Fruit fly (Drosophila melanogaster): ENCODE measurements around the gene Dhpr.

Gene Dhpr

dm6 chr3L:9127690-9128458 lies 6.5 kb upstream of the Dhpr start (continued):
- TF ChIP-seq fd85E (GFP tag; optimal IDR thresholded peaks at IDR 0.05) (no peak), Hr39 (GFP tag; optimal IDR thresholded peaks at IDR 0.05) (peak; percentile 3), Sox102F (GFP tag; optimal IDR thresholded peaks at IDR 0.05) (peak; percentile 1), lz (GFP tag; optimal IDR thresholded peaks at IDR 0.05) (no peak), CG7368 (GFP tag; optimal IDR thresholded peaks at IDR 0.05) (no peak), CG32006 (GFP tag; optimal IDR thresholded peaks at IDR 0.05) (peak; percentile 75), OdsH (GFP tag; optimal IDR thresholded peaks at IDR 0.05) (peak; percentile 34), dac (GFP tag; optimal IDR thresholded peaks at IDR 0.05) (peak; percentile 14), fkh (GFP tag; optimal IDR thresholded peaks at IDR 0.05) (no peak), CG10669 (GFP tag; optimal IDR thresholded peaks at IDR 0.05) (peak; percentile 21), spab (GFP tag; optimal IDR thresholded peaks at IDR 0.05) (peak; percentile 26), CG11294 (GFP tag; IDR thresholded peaks at IDR 0.05) (no peak), CG8632 (GFP tag; optimal IDR thresholded peaks at IDR 0.05) (no peak), CG34406 (GFP tag; optimal IDR thresholded peaks at IDR 0.05) (no peak), CG8119 (GFP tag; IDR thresholded peaks at IDR 0.05) (peak; percentile 44; the same call in 1 of the 3 replicates), CG31627 (GFP tag; optimal IDR thresholded peaks at IDR 0.05) (no peak), vri (GFP tag; optimal IDR thresholded peaks at IDR 0.05) (no peak), topi (GFP tag; optimal IDR thresholded peaks at IDR 0.05) (no peak), CG6163 (GFP tag; IDR thresholded peaks at IDR 0.05) (no peak), Smox (GFP tag; optimal IDR thresholded peaks at IDR 0.05) (no peak), Sox15 (GFP tag; optimal IDR thresholded peaks at IDR 0.05) (no peak), CG4318 (GFP tag; optimal IDR thresholded peaks at IDR 0.05) (peak; percentile 44), CG15336 (GFP tag; IDR thresholded peaks at IDR 0.05) (peak; percentile 36; the same call in 1 of the 2 replicates)

- peak; percentile 9 for TF ChIP-seq acj6 (GFP tag; optimal IDR thresholded peaks at IDR 0.05)
- TF ChIP-seq CG3919 (GFP tag; optimal IDR thresholded peaks at IDR 0.05), result peak; percentile 12
- peak; percentile 58 for TF ChIP-seq OdsH (GFP tag; optimal IDR thresholded peaks at IDR 0.05)
- TF ChIP-seq CG8319 (GFP tag; optimal IDR thresholded peaks at IDR 0.05), result no peak
- peak; percentile 63 for TF ChIP-seq CG4318 (GFP tag; optimal IDR thresholded peaks at IDR 0.05)
- peak; percentile 56; the same call in 2 of the 3 replicates for TF ChIP-seq CG8119 (GFP tag; IDR thresholded peaks at IDR 0.05)
- TF ChIP-seq ss (GFP tag; optimal IDR thresholded peaks at IDR 0.05), result no peak
- peak; percentile 85 for TF ChIP-seq CG32006 (GFP tag; optimal IDR thresholded peaks at IDR 0.05)
- TF ChIP-seq CG10631 (GFP tag; optimal IDR thresholded peaks at IDR 0.05), result peak; percentile 32
- peak in 1 of 2 experiments; percentile 66 for TF ChIP-seq salr (GFP tag; optimal IDR thresholded peaks at IDR 0.05)
- peak; percentile 46; the same call in 1 of the 2 replicates for TF ChIP-seq CG15336 (GFP tag; IDR thresholded peaks at IDR 0.05)
- peak; percentile 49 for TF ChIP-seq Hr4 (GFP tag; optimal IDR thresholded peaks at IDR 0.05)
- TF ChIP-seq Eip75B (GFP tag; optimal IDR thresholded peaks at IDR 0.05), result no peak
- no peak for TF ChIP-seq dac (GFP tag; optimal IDR thresholded peaks at IDR 0.05)
- TF ChIP-seq CG10669 (GFP tag; optimal IDR thresholded peaks at IDR 0.05), result no peak
- TF ChIP-seq CG6276 (GFP tag; optimal IDR thresholded peaks at IDR 0.05), result peak; percentile 71
- TF ChIP-seq CG8632 (GFP tag; optimal IDR thresholded peaks at IDR 0.05), result no peak
- no peak for TF ChIP-seq CG6792 (GFP tag; optimal IDR thresholded peaks at IDR 0.05)
- no peak for TF ChIP-seq CG11762 (GFP tag; optimal IDR thresholded peaks at IDR 0.05; ENCODE audit: insufficient read depth)
- peak; percentile 52 for TF ChIP-seq net (GFP tag; optimal IDR thresholded peaks at IDR 0.05)
- TF ChIP-seq Eip93F (GFP tag; optimal IDR thresholded peaks at IDR 0.05), result no peak
- peak; percentile 15 for TF ChIP-seq CG34406 (GFP tag; optimal IDR thresholded peaks at IDR 0.05)
- TF ChIP-seq achi (GFP tag; optimal IDR thresholded peaks at IDR 0.05), result peak; percentile 44
- no peak for TF ChIP-seq cyc (GFP tag; optimal IDR thresholded peaks at IDR 0.05)
- TF ChIP-seq CG9139 (GFP tag; optimal IDR thresholded peaks at IDR 0.05), result no peak
- peak; percentile 22 for TF ChIP-seq Ets96B (tag; optimal IDR thresholded peaks at IDR 0.05)
- peak; percentile 5 for TF ChIP-seq dsx (GFP tag; optimal IDR thresholded peaks at IDR 0.05; ENCODE audit: poor library complexity, severe bottlenecking)
- peak; percentile 38 for TF ChIP-seq pdm3 (GFP tag; optimal IDR thresholded peaks at IDR 0.05)
- TF ChIP-seq CG1621 (tag; optimal IDR thresholded peaks at IDR 0.05), result no peak
- peak; percentile 64 for TF ChIP-seq Eip78C (GFP tag)
- TF ChIP-seq Blimp-1 (GFP tag; optimal IDR thresholded peaks at IDR 0.05), result no peak
- peak; percentile 20 for TF ChIP-seq fd59A (GFP tag; optimal IDR thresholded peaks at IDR 0.05)
These were observed 5.4 kb upstream of the Dhpr start for dm6 chr3L:9128700-9129582.
